Worm (Caenorhabditis elegans) whole organism, late embryonic: Measurements from ENCODE around the gene F20E11.17.
"Not testable (repeated sequence)": the region's sequence is repeated elsewhere in the genome, so short reads cannot be mapped to it uniquely, and the experiment has no call there.

Experiments
- F13H6.1 ChIP-seq: sonication (generic microtip); optimal IDR thresholded peaks from 2 replicates; lab custom pipeline; 2016; ENCODE audit warnings: missing genetic modification characterization, missing compliant biosample characterization
- K02D7.2 ChIP-seq: sonication (generic microtip); optimal IDR thresholded peaks from 2 replicates; lab custom pipeline; 2017; ENCODE audit warnings: mild to moderate bottlenecking, missing genetic modification characterization, missing compliant biosample characterization
- T23F11.4 ChIP-seq: fragments of 200-800 bp; sonication (Bioruptor generic); optimal IDR thresholded peaks from 2 replicates; lab custom pipeline; 2018; ENCODE audit warnings: mild to moderate bottlenecking, missing genetic modification characterization, missing compliant biosample characterization
- ama-1 ChIP-seq: fragments of 150-350 bp; optimal IDR thresholded peaks from 2 replicates; lab custom pipeline; 2014
- ceh-14 ChIP-seq: sonication (generic microtip); optimal IDR thresholded peaks from 2 replicates; lab custom pipeline; 2016; ENCODE audit warnings: missing genotype, missing genetic modification characterization, missing compliant biosample characterization
- ceh-19 ChIP-seq: fragments of 200-800 bp; sonication (Bioruptor generic); optimal IDR thresholded peaks from 2 replicates; lab custom pipeline; 2018; ENCODE audit warnings: mild to moderate bottlenecking, missing genetic modification characterization, missing compliant biosample characterization
- ceh-2 ChIP-seq: sonication (generic microtip); optimal IDR thresholded peaks from 2 replicates; lab custom pipeline; 2016; ENCODE audit warnings: missing genotype, missing genetic modification characterization, missing compliant biosample characterization
- ceh-24 ChIP-seq: sonication (generic microtip); optimal IDR thresholded peaks from 2 replicates; lab custom pipeline; 2016; ENCODE audit warnings: mild to moderate bottlenecking, missing genetic modification characterization, missing compliant biosample characterization
- ceh-31 ChIP-seq: sonication (generic microtip); optimal IDR thresholded peaks from 2 replicates; lab custom pipeline; 2016; ENCODE audit warnings: missing genetic modification characterization, missing compliant biosample characterization
- ceh-34 ChIP-seq: sonication (generic microtip); optimal IDR thresholded peaks from 2 replicates; lab custom pipeline; 2016; ENCODE audit warnings: mild to moderate bottlenecking, missing genetic modification characterization, missing compliant biosample characterization
- ceh-45 ChIP-seq: fragments of 200-800 bp; sonication (Bioruptor generic); IDR thresholded peaks from 2 replicates; pipeline ENCODE4 v1.3.6; 2022; ENCODE audit warnings: missing genetic modification reagents, missing genetic modification characterization, missing compliant biosample characterization
- ceh-48 ChIP-seq: sonication (generic microtip); optimal IDR thresholded peaks from 2 replicates; lab custom pipeline; 2016; ENCODE audit warnings: missing genetic modification characterization, inconsistent platforms, missing compliant biosample characterization
- dmd-4 ChIP-seq: sonication (generic microtip); optimal IDR thresholded peaks from 2 replicates; lab custom pipeline; 2016; ENCODE audit warnings: borderline replicate concordance, missing genetic modification characterization, missing compliant biosample characterization
- elt-4 ChIP-seq: sonication (generic microtip); optimal IDR thresholded peaks from 2 replicates; lab custom pipeline; 2016; ENCODE audit warnings: missing genetic modification characterization, missing compliant biosample characterization
- fax-1 ChIP-seq: sonication (generic microtip); optimal IDR thresholded peaks from 2 replicates; lab custom pipeline; 2016; ENCODE audit warnings: missing genotype, missing genetic modification characterization, missing compliant biosample characterization
- gmeb-2 ChIP-seq: sonication (generic microtip); optimal IDR thresholded peaks from 2 replicates; lab custom pipeline; 2016; ENCODE audit warnings: missing genetic modification characterization, inconsistent platforms, missing compliant biosample characterization
- hlh-8 ChIP-seq: sonication (generic microtip); optimal IDR thresholded peaks from 2 replicates; lab custom pipeline; 2016; ENCODE audit warnings: missing genotype, missing genetic modification characterization, missing compliant biosample characterization
- lim-6 ChIP-seq: sonication (generic microtip); optimal IDR thresholded peaks from 2 replicates; lab custom pipeline; 2016; ENCODE audit warnings: missing genetic modification characterization, missing compliant biosample characterization
- lin-11 ChIP-seq: fragments of 200-800 bp; sonication (Bioruptor generic); optimal IDR thresholded peaks from 2 replicates; lab custom pipeline; 2018; ENCODE audit warnings: mild to moderate bottlenecking, missing genetic modification characterization, missing compliant biosample characterization
- mec-3 ChIP-seq: sonication (generic microtip); optimal IDR thresholded peaks from 2 replicates; lab custom pipeline; 2016; ENCODE audit warnings: borderline replicate concordance, missing genetic modification characterization, missing compliant biosample characterization
- nfya-1 ChIP-seq: sonication (generic microtip); optimal IDR thresholded peaks from 2 replicates; lab custom pipeline; 2017; ENCODE audit warnings: missing genetic modification characterization, mild to moderate bottlenecking, missing compliant biosample characterization, antibody characterized with exemption, moderate library complexity
- npax-4 ChIP-seq: sonication (generic microtip); optimal IDR thresholded peaks from 2 replicates; lab custom pipeline; 2016; ENCODE audit warnings: missing genetic modification characterization, missing compliant biosample characterization
- pha-2 ChIP-seq: sonication (generic microtip); optimal IDR thresholded peaks from 2 replicates; lab custom pipeline; 2017; ENCODE audit warnings: mild to moderate bottlenecking, missing genetic modification characterization, missing compliant biosample characterization
- pha-4 ChIP-seq: fragments of 150-350 bp; optimal IDR thresholded peaks from 2 replicates; lab custom pipeline; 2018; ENCODE audit warnings: missing biosample characterization, missing genetic modification reagents, missing genetic modification characterization
- pros-1 ChIP-seq: fragments of 150-350 bp; optimal IDR thresholded peaks from 2 replicates; lab custom pipeline; 2014; ENCODE audit warnings: missing biosample characterization, missing genetic modification reagents, missing genetic modification characterization
- ref-2 ChIP-seq: sonication (generic microtip); optimal IDR thresholded peaks from 2 replicates; lab custom pipeline; 2016; ENCODE audit warnings: missing genetic modification characterization, missing compliant biosample characterization
- sdc-2 ChIP-seq: sonication (generic microtip); optimal IDR thresholded peaks from 2 replicates; lab custom pipeline; 2016; ENCODE audit warnings: missing genotype, missing genetic modification characterization, missing compliant biosample characterization
- syd-9 ChIP-seq: sonication (generic microtip); optimal IDR thresholded peaks from 2 replicates; lab custom pipeline; 2016; ENCODE audit warnings: mild to moderate bottlenecking, missing genetic modification characterization, moderate library complexity, missing compliant biosample characterization
- tbx-2 ChIP-seq: sonication (generic microtip); optimal IDR thresholded peaks from 2 replicates; lab custom pipeline; 2016; ENCODE audit warnings: missing genetic modification characterization, missing compliant biosample characterization
- tbx-7 ChIP-seq: sonication (generic microtip); optimal IDR thresholded peaks from 2 replicates; lab custom pipeline; 2016; ENCODE audit warnings: missing genotype, missing genetic modification characterization, missing compliant biosample characterization
- ttx-3 ChIP-seq: sonication (generic microtip); optimal IDR thresholded peaks from 2 replicates; lab custom pipeline; 2016; ENCODE audit warnings: missing genetic modification reagents, missing genetic modification characterization, missing compliant biosample characterization
- unc-3 ChIP-seq, 2 experiments: fragments of 200-800 bp in 1 of 2; sonication (Bioruptor generic) in 1 of 2; sonication (generic microtip) in 1 of 2; conservative IDR thresholded peaks in 1 of 2; optimal IDR thresholded peaks in 1 of 2; 2 replicates each; pipeline versions ENCODE4 v1.3.6 to Lab custom; 2016 to 2022; ENCODE audit warnings: missing compliant biosample characterization in 2 of 2, missing genetic modification characterization in 2 of 2, missing genetic modification reagents in 1 of 2
- unc-42 ChIP-seq: sonication (generic microtip); optimal IDR thresholded peaks from 2 replicates; lab custom pipeline; 2016; ENCODE audit warnings: missing genotype, missing genetic modification characterization, missing compliant biosample characterization
- unc-55 ChIP-seq: sonication (generic microtip); optimal IDR thresholded peaks from 2 replicates; lab custom pipeline; 2017; ENCODE audit warnings: missing biosample characterization, missing genetic modification reagents, missing genetic modification characterization
- unc-86 ChIP-seq: sonication (generic microtip); optimal IDR thresholded peaks from 2 replicates; lab custom pipeline; 2016; ENCODE audit warnings: missing genetic modification characterization, missing compliant biosample characterization
- ztf-16 ChIP-seq: sonication (generic microtip); optimal IDR thresholded peaks from 2 replicates; lab custom pipeline; 2017; ENCODE audit warnings: missing genetic modification characterization, missing compliant biosample characterization

The F20E11.17 gene

DNA sequence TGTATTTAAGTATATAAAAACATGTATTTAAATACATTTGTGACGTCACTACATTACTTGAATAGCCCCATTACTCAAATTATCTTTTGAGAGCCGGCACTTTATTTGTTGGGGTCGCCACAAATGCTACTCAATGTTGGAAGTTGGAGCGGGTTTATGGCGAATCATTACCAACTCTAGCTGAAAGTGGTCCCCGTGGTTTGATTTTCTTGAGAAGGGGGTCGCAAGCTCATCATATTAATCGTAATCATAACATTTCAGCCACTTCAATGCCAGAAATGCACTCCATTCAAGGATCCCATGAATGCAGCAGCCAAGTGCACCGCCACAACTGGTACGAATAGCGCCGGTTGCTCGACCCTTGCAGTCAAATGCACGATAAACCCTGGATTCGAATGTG lies 4.8 kb downstream of the F20E11.17 start, which contains the start of gene F20E11.7:
F20E11.7 (plus strand) TSS at position 301 of the 400 bp plus-strand sequence.
- not testable (repeated sequence) for TF ChIP-seq sdc-2 (tag; lab: Kevin White, UChicago); unc-55; gmeb-2

DNA sequence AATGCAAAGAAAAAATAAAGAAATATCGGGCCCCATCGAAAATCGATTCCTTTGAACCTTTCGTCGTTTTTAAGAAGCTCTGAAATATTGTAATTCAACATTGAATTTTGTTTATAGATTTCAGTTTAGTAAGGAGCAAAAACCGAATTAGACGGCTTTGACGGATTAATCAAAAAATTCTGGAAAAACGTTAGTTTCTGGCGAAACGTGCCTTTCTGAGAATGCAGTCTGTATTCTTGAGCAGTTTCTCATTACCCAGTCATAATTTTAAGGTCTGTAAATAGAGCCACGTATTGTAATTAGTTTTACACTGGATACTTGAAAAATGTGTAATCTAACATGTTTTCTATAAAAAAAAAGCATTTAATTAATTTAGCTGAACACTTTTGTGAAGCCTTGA lies 9.0 kb downstream of the F20E11.17 start, which contains the start of gene srz-48:
srz-48 (minus strand) TSS at position 101 of the 400 bp plus-strand sequence.
- TF ChIP-seq tbx-7 = no peak
- TF ChIP-seq hlh-8 (tag; lab: Kevin White, UChicago) = no peak
- TF ChIP-seq fax-1 (tag; lab: Kevin White, UChicago) = no peak
- no peak for TF ChIP-seq syd-9 (tag; lab: Kevin White, UChicago)
- no peak for TF ChIP-seq pha-2 (tag; lab: Kevin White, UChicago)
- TF ChIP-seq ref-2 (tag; lab: Kevin White, UChicago) = no peak

DNA sequence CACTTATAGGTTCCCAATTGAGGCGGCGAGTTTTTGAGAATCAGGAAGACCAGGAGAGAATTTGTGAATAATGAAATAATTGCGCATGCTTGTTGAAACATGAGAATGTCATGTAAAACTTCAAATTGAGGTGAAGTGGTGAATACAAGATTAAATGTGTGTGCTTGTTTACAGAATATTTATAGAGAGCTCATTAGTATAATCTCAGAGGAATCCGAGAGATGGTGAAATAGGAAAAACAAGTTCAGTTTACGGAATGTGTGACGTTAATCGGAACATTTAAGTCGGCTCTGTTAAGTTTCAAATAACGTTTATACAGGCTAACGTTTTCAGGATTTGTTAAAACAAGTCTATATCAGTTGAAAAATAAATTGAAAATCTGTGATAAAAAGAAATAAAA lies 11.0 kb downstream of the F20E11.17 start, which contains the start of gene str-200:
str-200 (minus strand) TSS at position 101 of the 400 bp plus-strand sequence.
- TF ChIP-seq ama-1 (lab: Kevin White, UChicago) (no peak), tbx-2 (tag; lab: Kevin White, UChicago) (no peak), hlh-8 (tag; lab: Kevin White, UChicago) (no peak), lim-6 (tag; lab: Kevin White, UChicago) (no peak), ceh-2 (tag; lab: Kevin White, UChicago) (no peak), ceh-48 (tag; lab: Kevin White, UChicago) (no peak), ceh-31 (tag; lab: Kevin White, UChicago) (no peak), mec-3 (tag; lab: Kevin White, UChicago) (no peak), K02D7.2 (no peak), nfya-1 (tag; lab: Kevin White, UChicago) (no peak), elt-4 (tag; lab: Kevin White, UChicago) (no peak), pha-4 (tag; lab: Kevin White, UChicago) (no peak), pros-1 (tag; lab: Kevin White, UChicago) (no peak), ceh-19 (GFP tag; lab: Kevin White, UChicago) (no peak), unc-3 (GFP tag; conservative IDR thresholded peaks at IDR 0.05; lab: Robert Waterston, UW) (no peak), unc-3 (tag; optimal IDR thresholded peaks at IDR 0.05; lab: Kevin White, UChicago) (no peak), unc-86 (tag; lab: Kevin White, UChicago) (no peak), npax-4 (no peak), dmd-4 (no peak)
- TF ChIP-seq, all 69 proteins: peak for 0

DNA sequence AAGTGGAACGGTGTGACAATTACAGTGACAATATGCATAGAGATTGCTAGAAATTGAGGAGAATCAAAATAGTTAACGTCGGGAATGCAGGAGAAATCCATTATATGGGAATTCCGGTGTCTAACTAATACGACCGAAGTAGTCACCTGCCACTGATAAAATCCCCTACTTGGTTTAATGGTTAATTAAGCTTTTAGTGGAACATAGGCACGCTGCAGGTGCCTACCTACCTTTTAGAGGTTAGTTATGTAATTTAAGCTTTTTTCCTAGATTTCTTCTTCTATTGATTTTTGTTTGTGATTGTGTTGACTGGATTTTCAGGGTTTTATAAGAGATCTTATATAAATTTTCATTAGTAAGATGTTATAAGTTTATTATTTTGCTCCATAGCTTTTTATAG lies 12.9 kb downstream of the F20E11.17 start, which contains the start of gene srh-203:
srh-203 (minus strand) TSS at position 101 of the 400 bp plus-strand sequence.
- not testable (repeated sequence) for TF ChIP-seq F13H6.1; ceh-14 (tag; lab: Kevin White, UChicago); K02D7.2

DNA sequence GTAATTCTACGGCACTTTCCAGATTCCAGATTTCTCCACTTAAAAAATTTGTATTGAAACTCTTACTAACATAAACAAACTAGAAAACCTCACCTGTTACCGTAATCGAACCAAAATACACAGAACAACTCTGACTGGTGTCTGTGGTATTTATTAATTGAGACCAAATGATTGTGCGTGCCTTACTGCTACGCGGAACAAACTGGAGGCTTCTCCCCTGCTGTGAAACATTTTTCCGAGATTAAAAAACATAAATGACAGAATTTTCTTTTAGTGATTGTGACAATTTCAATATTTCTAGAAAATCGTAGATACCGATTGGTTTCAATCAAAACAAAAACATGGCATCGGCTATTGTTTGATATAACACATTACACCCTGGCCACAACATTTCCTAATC lies 19.2 kb downstream of the F20E11.17 start:
- TF ChIP-seq ceh-24 (no peak), ztf-16 (no peak), elt-4 (tag; lab: Kevin White, UChicago) (no peak), T23F11.4 (GFP tag; lab: Kevin White, UChicago) (no peak), tbx-2 (tag; lab: Kevin White, UChicago) (no peak), ttx-3 (no peak), ceh-34 (tag; lab: Kevin White, UChicago) (no peak), unc-42 (tag; lab: Kevin White, UChicago) (no peak), lin-11 (tag; lab: Kevin White, UChicago) (no peak), ceh-45 (no peak), npax-4 (no peak), tbx-7 (no peak), fax-1 (tag; lab: Kevin White, UChicago) (no peak), pha-4 (tag; lab: Kevin White, UChicago) (no peak)
